In genomic region chr3L:3773317-3773716, dm6 we compare ENCODE assay signal across 2 fruit fly cellular contexts.
TF ChIP-seq lines count a peak whose summit lies in the region.

No protein-coding gene starts in this region.

- TF ChIP-seq CTCF in whole organism, embryonic (GFP tag; optimal IDR thresholded peaks at IDR 0.05; lab: Kevin White, UChicago) = no peak

TF ChIP-seq in whole organism, adult, 20 proteins besides CTCF, POLR2A, EP300 and RAD21:
- TF ChIP-seq CG11617 (GFP tag; optimal IDR thresholded peaks at IDR 0.05; lab: Kevin White, UChicago) (no peak), cic (GFP tag; optimal IDR thresholded peaks at IDR 0.05; lab: Kevin White, UChicago) (peak; percentile 26), cnc (optimal IDR thresholded peaks at IDR 0.05; lab: Kevin White, UChicago) (peak in 1 of 2 experiments; percentile 56)

TF ChIP-seq in whole organism, embryonic, 481 proteins besides CTCF, POLR2A, EP300 and RAD21:
- TF ChIP-seq Hand (GFP tag; optimal IDR thresholded peaks at IDR 0.05; lab: Kevin White, UChicago) (no peak), chinmo (GFP tag; IDR thresholded peaks at IDR 0.05; lab: Robert Waterston, UW; ENCODE audit: partially characterized antibody) (peak; percentile 74; the same call in 1 of the 4 replicates)
